Fruit fly (Drosophila melanogaster) whole organism, embryonic: ENCODE data around the gene CG6465.

Experiments
- Ada2b ChIP-seq: fragments of 200-800 bp; sonication (Bioruptor generic); IDR thresholded peaks from 2 replicates; pipeline ENCODE4 v1.3.6; 2022; ENCODE audit warnings: missing biosample characterization, missing genetic modification characterization
- Aef1 ChIP-seq: fragments of 200-800 bp; sonication (Bioruptor generic); IDR thresholded peaks from 3 replicates; pipeline ENCODE4 v1.3.6; 2022; ENCODE audit warnings: missing biosample characterization, missing genetic modification characterization
- B-H1 ChIP-seq: fragments of 200-800 bp; sonication (Bioruptor generic); IDR thresholded peaks from 3 replicates; pipeline ENCODE4 v1.3.6; 2022; ENCODE audit warnings: missing biosample characterization, missing genetic modification characterization
- B-H2 ChIP-seq: fragments of 200-800 bp; sonication (Bioruptor generic); optimal IDR thresholded peaks from 2 replicates; lab custom pipeline; 2018; ENCODE audit warnings: missing biosample characterization, mild to moderate bottlenecking, missing genetic modification characterization
- CG10267 ChIP-seq: fragments of 200-800 bp; sonication (Bioruptor generic); optimal IDR thresholded peaks from 2 replicates; lab custom pipeline; 2018; ENCODE audit warnings: missing biosample characterization, mild to moderate bottlenecking, missing genetic modification characterization, moderate library complexity
- CG10321 ChIP-seq: fragments of 200-800 bp; sonication (Bioruptor generic); IDR thresholded peaks from 2 replicates; pipeline ENCODE4 v1.3.6; 2022; ENCODE audit warnings: missing biosample characterization, missing genetic modification characterization
- CG10462 ChIP-seq: fragments of 200-800 bp; sonication (Bioruptor generic); optimal IDR thresholded peaks from 2 replicates; lab custom pipeline; 2016; ENCODE audit warnings: missing biosample characterization, missing genetic modification characterization
- CG11560 ChIP-seq: fragments of 200-800 bp; sonication (Bioruptor generic); IDR thresholded peaks from 3 replicates; pipeline ENCODE4 v1.3.6; 2022; ENCODE audit warnings: missing biosample characterization, missing genetic modification characterization
- CG12155 ChIP-seq: fragments of 200-800 bp; sonication (Bioruptor generic); optimal IDR thresholded peaks from 3 replicates; lab custom pipeline; 2016; ENCODE audit warnings: missing biosample characterization, missing genetic modification characterization
- CG12391 ChIP-seq: fragments of 200-800 bp; sonication (Bioruptor generic); optimal IDR thresholded peaks from 3 replicates; lab custom pipeline; 2018; ENCODE audit warnings: missing biosample characterization, mild to moderate bottlenecking, missing genetic modification characterization, moderate library complexity
- CG1529 ChIP-seq: fragments of 200-800 bp; sonication (Bioruptor generic); optimal IDR thresholded peaks from 3 replicates; lab custom pipeline; 2018; ENCODE audit warnings: missing biosample characterization, missing genetic modification characterization
- CG1602 ChIP-seq: fragments of 200-800 bp; sonication (Bioruptor generic); optimal IDR thresholded peaks from 3 replicates; lab custom pipeline; 2016; ENCODE audit warnings: missing biosample characterization, missing genetic modification characterization
- CG16813 ChIP-seq: fragments of 200-800 bp; sonication (Bioruptor generic); IDR thresholded peaks from 3 replicates; pipeline ENCODE4 v1.3.6; 2022; ENCODE audit warnings: missing biosample characterization, missing genetic modification characterization; ENCODE audit not compliant: partially characterized antibody
- CG17912 ChIP-seq: fragments of 200-800 bp; sonication (Bioruptor generic); optimal IDR thresholded peaks from 2 replicates; lab custom pipeline; 2018; ENCODE audit warnings: missing biosample characterization, mild to moderate bottlenecking, missing genetic modification characterization
- CG18476 ChIP-seq: fragments of 200-800 bp; sonication (Bioruptor generic); optimal IDR thresholded peaks from 2 replicates; lab custom pipeline; 2016; ENCODE audit warnings: missing biosample characterization, mild to moderate bottlenecking, missing genetic modification characterization
- CG2116 ChIP-seq: fragments of 200-800 bp; sonication (Bioruptor generic); optimal IDR thresholded peaks from 3 replicates; lab custom pipeline; 2018; ENCODE audit warnings: missing biosample characterization, mild to moderate bottlenecking, missing genetic modification characterization
- CG2202 ChIP-seq: fragments of 200-800 bp; sonication (Bioruptor generic); optimal IDR thresholded peaks from 2 replicates; lab custom pipeline; 2018; ENCODE audit warnings: missing biosample characterization, mild to moderate bottlenecking, missing genetic modification characterization
- CG33213 ChIP-seq: fragments of 200-800 bp; sonication (Bioruptor generic); optimal IDR thresholded peaks from 3 replicates; lab custom pipeline; 2016; ENCODE audit warnings: missing biosample characterization, missing genetic modification characterization
- CG6254 ChIP-seq: fragments of 200-800 bp; sonication (Bioruptor generic); optimal IDR thresholded peaks from 3 replicates; lab custom pipeline; 2017; ENCODE audit warnings: mild to moderate bottlenecking, missing biosample characterization, missing genetic modification reagents, missing genetic modification characterization
- CG7963 ChIP-seq: fragments of 200-800 bp; sonication (Bioruptor generic); IDR thresholded peaks from 3 replicates; pipeline ENCODE4 v1.3.6; 2022; ENCODE audit warnings: missing biosample characterization, missing genetic modification characterization; ENCODE audit not compliant: partially characterized antibody
- CG8089 ChIP-seq: fragments of 200-800 bp; sonication (Bioruptor generic); optimal IDR thresholded peaks from 3 replicates; lab custom pipeline; 2016; ENCODE audit warnings: missing biosample characterization, missing genetic modification characterization
- CG9797 ChIP-seq: fragments of 200-800 bp; sonication (Bioruptor generic); optimal IDR thresholded peaks from 3 replicates; lab custom pipeline; 2018; ENCODE audit warnings: missing biosample characterization, mild to moderate bottlenecking, missing genetic modification characterization
- Camta ChIP-seq: fragments of 200-800 bp; sonication (Bioruptor generic); optimal IDR thresholded peaks from 2 replicates; lab custom pipeline; 2016; ENCODE audit warnings: missing biosample characterization, missing genetic modification characterization
- CkIIα-i1 ChIP-seq: fragments of 200-800 bp; sonication (Bioruptor generic); IDR thresholded peaks from 2 replicates; pipeline ENCODE4 v1.3.6; 2022; ENCODE audit warnings: missing biosample characterization, missing genetic modification characterization
- Dp ChIP-seq: fragments of 200-800 bp; sonication (Bioruptor generic); optimal IDR thresholded peaks from 2 replicates; lab custom pipeline; 2018; ENCODE audit warnings: missing biosample characterization, mild to moderate bottlenecking, missing genetic modification characterization, moderate library complexity
- Ets97D ChIP-seq: fragments of 200-800 bp; sonication (Bioruptor generic); optimal IDR thresholded peaks from 3 replicates; lab custom pipeline; 2016; ENCODE audit warnings: missing biosample characterization, missing genetic modification characterization
- Hr3 ChIP-seq: fragments of 200-800 bp; sonication (Bioruptor generic); optimal IDR thresholded peaks from 3 replicates; lab custom pipeline; 2016; ENCODE audit warnings: missing biosample characterization, missing genetic modification characterization
- MBD-R2 ChIP-seq: fragments of 200-800 bp; sonication (Bioruptor generic); IDR thresholded peaks from 2 replicates; pipeline ENCODE4 v1.3.6; 2022; ENCODE audit warnings: missing biosample characterization, missing genetic modification characterization
- Max ChIP-seq: fragments of 200-800 bp; sonication (Bioruptor generic); optimal IDR thresholded peaks from 2 replicates; lab custom pipeline; 2016; ENCODE audit warnings: missing biosample characterization, mild to moderate bottlenecking, missing genetic modification characterization
- Med ChIP-seq: fragments of 200-800 bp; sonication (Bioruptor generic); peaks from one replicate; lab custom pipeline; 2016; ENCODE audit warnings: missing biosample characterization, missing genetic modification characterization, mild to moderate bottlenecking, inconsistent platforms, moderate library complexity
- Oaz ChIP-seq: fragments of 200-800 bp; sonication (Bioruptor generic); IDR thresholded peaks from 2 replicates; pipeline ENCODE4 v1.3.6; 2022; ENCODE audit warnings: missing biosample characterization, missing genetic modification characterization
- Opbp ChIP-seq: fragments of 200-800 bp; sonication (Bioruptor generic); IDR thresholded peaks from 3 replicates; pipeline ENCODE4 v1.3.6; 2022; ENCODE audit warnings: missing biosample characterization, missing genetic modification characterization; ENCODE audit not compliant: partially characterized antibody
- Optix ChIP-seq: fragments of 200-800 bp; sonication (Bioruptor generic); IDR thresholded peaks from 3 replicates; pipeline ENCODE4 v1.3.6; 2022; ENCODE audit warnings: missing biosample characterization, missing genetic modification characterization
- Ravus ChIP-seq: fragments of 200-800 bp; sonication (Bioruptor generic); IDR thresholded peaks from 2 replicates; pipeline ENCODE4 v1.3.6; 2022; ENCODE audit warnings: missing biosample characterization, missing genetic modification characterization
- Side ChIP-seq: fragments of 200-800 bp; sonication (Bioruptor generic); optimal IDR thresholded peaks from 2 replicates; lab custom pipeline; 2016; ENCODE audit warnings: missing biosample characterization, missing genetic modification characterization
- Taf1 ChIP-seq: fragments of 200-800 bp; sonication (Bioruptor generic); IDR thresholded peaks from 2 replicates; pipeline ENCODE4 v1.3.6; 2022; ENCODE audit warnings: missing biosample characterization, missing genetic modification characterization
- Usf ChIP-seq: fragments of 200-800 bp; sonication (Bioruptor generic); optimal IDR thresholded peaks from 2 replicates; lab custom pipeline; 2017; ENCODE audit warnings: missing genotype, missing biosample characterization, missing genetic modification characterization
- al ChIP-seq: fragments of 200-800 bp; sonication (Bioruptor generic); IDR thresholded peaks from 2 replicates; pipeline ENCODE4 v1.3.6; 2022; ENCODE audit warnings: missing biosample characterization, missing genetic modification characterization
- ara ChIP-seq: fragments of 200-800 bp; sonication (Bioruptor generic); IDR thresholded peaks from 2 replicates; pipeline ENCODE4 v1.3.6; 2022; ENCODE audit warnings: missing biosample characterization, missing genetic modification characterization
- chinmo ChIP-seq: fragments of 200-800 bp; sonication (Bioruptor generic); IDR thresholded peaks from 4 replicates; pipeline ENCODE4 v1.3.6; 2022; ENCODE audit warnings: missing biosample characterization, missing genetic modification characterization; ENCODE audit not compliant: partially characterized antibody
- fru ChIP-seq: fragments of >200 bp; optimal IDR thresholded peaks from 2 replicates; lab custom pipeline; 2017
- gfzf ChIP-seq: fragments of 200-800 bp; sonication (Bioruptor generic); optimal IDR thresholded peaks from 2 replicates; lab custom pipeline; 2016; ENCODE audit warnings: missing biosample characterization, mild to moderate bottlenecking, missing genetic modification characterization, moderate library complexity
- hb ChIP-seq: fragments of 200-800 bp; sonication (Bioruptor generic); IDR thresholded peaks from 3 replicates; pipeline ENCODE4 v1.3.6; 2022; ENCODE audit warnings: missing biosample characterization, missing genetic modification characterization; ENCODE audit not compliant: partially characterized antibody
- kay ChIP-seq: fragments of 200-800 bp; sonication (Bioruptor generic); optimal IDR thresholded peaks from 2 replicates; lab custom pipeline; 2016; ENCODE audit warnings: missing biosample characterization, missing genetic modification characterization
- kni ChIP-seq: fragments of 200-800 bp; sonication (Bioruptor generic); optimal IDR thresholded peaks from 3 replicates; lab custom pipeline; 2017; ENCODE audit warnings: mild to moderate bottlenecking, missing biosample characterization, missing genetic modification reagents, missing genetic modification characterization
- odd ChIP-seq: fragments of 200-800 bp; sonication (Bioruptor generic); optimal IDR thresholded peaks from 2 replicates; lab custom pipeline; 2017; ENCODE audit warnings: missing biosample characterization, mild to moderate bottlenecking, missing genetic modification characterization
- sc ChIP-seq, 3 experiments: fragments of >200 bp in 2 of 3; fragments of 200-800 bp in 1 of 3; sonication (Bioruptor generic) in 1 of 3; optimal IDR thresholded peaks; 2 replicates in 2 of 3; 3 replicates in 1 of 3; lab custom pipeline; 2017; ENCODE audit warnings: mild to moderate bottlenecking in 1 of 3, missing biosample characterization in 1 of 3, missing genetic modification characterization in 1 of 3, missing genetic modification reagents in 1 of 3
- sd ChIP-seq: fragments of 200-800 bp; sonication (Bioruptor generic); optimal IDR thresholded peaks from 3 replicates; lab custom pipeline; 2018; ENCODE audit warnings: missing biosample characterization, mild to moderate bottlenecking, missing genetic modification characterization, moderate library complexity
- sens-2 ChIP-seq: fragments of 200-800 bp; sonication (Bioruptor generic); IDR thresholded peaks from 2 replicates; pipeline ENCODE4 v1.3.6; 2022; ENCODE audit warnings: missing biosample characterization, missing genetic modification characterization
- slp2 ChIP-seq: fragments of 200-800 bp; sonication (Bioruptor generic); optimal IDR thresholded peaks from 2 replicates; lab custom pipeline; 2016; ENCODE audit warnings: missing biosample characterization, missing genetic modification characterization
- sug ChIP-seq: fragments of 200-800 bp; optimal IDR thresholded peaks from 2 replicates; lab custom pipeline; 2019; ENCODE audit warnings: missing biosample characterization, mild to moderate bottlenecking, missing genetic modification characterization, moderate library complexity
- ttk ChIP-seq: fragments of 200-800 bp; sonication (Bioruptor generic); IDR thresholded peaks from 2 replicates; pipeline ENCODE4 v2.1.2; 2022; ENCODE audit warnings: missing biosample characterization, missing genetic modification characterization

Gene CG6465

dm6 chr3R:10708169-10708568, 31.1 kb upstream of the CG6465 start, which contains the start of gene CG31278 (continued):
- TF ChIP-seq Dp (GFP tag; lab: Kevin White, UChicago) = peak; percentile 91
- TF ChIP-seq CG1602 (GFP tag; lab: Kevin White, UChicago) = no peak
- TF ChIP-seq Hr3 = no peak
- TF ChIP-seq Med (GFP tag; lab: Kevin White, UChicago) = peak; percentile 73
- peak; percentile 88 for TF ChIP-seq MBD-R2 (GFP tag; lab: Robert Waterston, UW)
- TF ChIP-seq kay (GFP tag; lab: Kevin White, UChicago) = no peak
- no peak for TF ChIP-seq CG10267 (tag; lab: Kevin White, UChicago)
- TF ChIP-seq CG9797 (GFP tag; lab: Kevin White, UChicago) = peak; percentile 75
- no peak for TF ChIP-seq CG10462 (GFP tag; lab: Kevin White, UChicago)
- peak; percentile 80 for TF ChIP-seq CG7963 (GFP tag; lab: Robert Waterston, UW)
- peak; percentile 68; the same call in 1 of the 3 replicates for TF ChIP-seq hb (GFP tag; lab: Robert Waterston, UW)
- TF ChIP-seq CG16813 (GFP tag; lab: Robert Waterston, UW) = peak; percentile 74
- TF ChIP-seq odd (GFP tag; lab: Kevin White, UChicago) = no peak
- TF ChIP-seq Optix (GFP tag; lab: Robert Waterston, UW) = no peak
- TF ChIP-seq Max = no peak
- no peak for TF ChIP-seq CG8089 (GFP tag; lab: Kevin White, UChicago)
- no peak for TF ChIP-seq CG10321
- no peak for TF ChIP-seq CG12155 (GFP tag; lab: Kevin White, UChicago)
- no peak for TF ChIP-seq CG11560 (tag; lab: Robert Waterston, UW)
- TF ChIP-seq ttk (GFP tag; lab: Robert Waterston, UW) = no peak
- TF ChIP-seq CG33213 (GFP tag; lab: Kevin White, UChicago) = no peak
- TF ChIP-seq Ada2b (GFP tag; lab: Robert Waterston, UW) = no peak
- TF ChIP-seq slp2 (GFP tag; lab: Kevin White, UChicago) = no peak
- no peak for TF ChIP-seq B-H1 (GFP tag; lab: Robert Waterston, UW)
- no peak for TF ChIP-seq CG12391 (tag; lab: Kevin White, UChicago)
- TF ChIP-seq Taf1 (GFP tag; lab: Robert Waterston, UW) = no peak
- no peak for TF ChIP-seq CG2202 (tag; lab: Kevin White, UChicago)
- TF ChIP-seq kni (GFP tag; lab: Kevin White, UChicago) = no peak
- no peak for TF ChIP-seq fru (lab: Kevin White, UChicago)
- TF ChIP-seq CG17912 (GFP tag; lab: Kevin White, UChicago) = no peak
- no peak for TF ChIP-seq sd (tag; lab: Kevin White, UChicago)
- TF ChIP-seq Side (GFP tag; lab: Kevin White, UChicago) = no peak
- no peak for TF ChIP-seq Ravus
- no peak for TF ChIP-seq CG1529 (GFP tag; lab: Kevin White, UChicago)
- TF ChIP-seq sens-2 (GFP tag; lab: Robert Waterston, UW) = no peak
- TF ChIP-seq B-H2 (GFP tag; lab: Kevin White, UChicago) = no peak
- TF ChIP-seq al (GFP tag; lab: Robert Waterston, UW) = no peak
- no peak for TF ChIP-seq Usf (GFP tag; lab: Kevin White, UChicago)
- no peak for TF ChIP-seq sc (optimal IDR thresholded peaks at IDR 0.05; lab: Kevin White, UChicago)
- no peak for TF ChIP-seq sc (GFP tag; optimal IDR thresholded peaks at IDR 0.05; lab: Kevin White, UChicago)
- TF ChIP-seq CG18476 (GFP tag; lab: Kevin White, UChicago) = no peak
- TF ChIP-seq CkIIα-i1 (GFP tag; lab: Robert Waterston, UW) = no peak
- TF ChIP-seq Ets97D (GFP tag; lab: Kevin White, UChicago) = peak; percentile 22
- TF ChIP-seq gfzf (GFP tag; lab: Kevin White, UChicago) = peak; percentile 67
- no peak for TF ChIP-seq Oaz (GFP tag; lab: Robert Waterston, UW)
- no peak for TF ChIP-seq ara
- TF ChIP-seq CG6254 (GFP tag; lab: Kevin White, UChicago) = no peak
- TF ChIP-seq sug (tag; lab: Kevin White, UChicago) = no peak
- peak; percentile 46 for TF ChIP-seq CG2116 (GFP tag; lab: Kevin White, UChicago)
- no peak for TF ChIP-seq Camta
- 0 out of 4 replicates have a peak, but pooled peaks have one; percentile 84 for TF ChIP-seq chinmo
- peak; percentile 79; the same call in 2 of the 3 replicates for TF ChIP-seq Opbp (GFP tag; lab: Robert Waterston, UW)
- TF ChIP-seq Aef1 (GFP tag; lab: Robert Waterston, UW) = no peak
